Worm (Caenorhabditis elegans) whole organism, mixed stage, embryonic: Measurements from ENCODE around the gene R186.8.
A peak's percentile ranks its signal among the peaks of the same experiment; 100 is the strongest.

ENCODE experiments used
- M03D4.4 ChIP-seq: sonication (generic microtip); optimal IDR thresholded peaks from 2 replicates; lab custom pipeline; 2017; ENCODE audit warnings: mild to moderate bottlenecking, missing genetic modification characterization, missing compliant biosample characterization
- bed-3 ChIP-seq: fragments of 200-800 bp; sonication (Bioruptor generic); optimal IDR thresholded peaks from 3 replicates; lab custom pipeline; 2018; ENCODE audit warnings: mild to moderate bottlenecking, missing genetic modification characterization, moderate library complexity, missing compliant biosample characterization
- blmp-1 ChIP-seq: fragments of 150-350 bp; optimal IDR thresholded peaks from 2 replicates; lab custom pipeline; 2014; ENCODE audit warnings: missing biosample characterization, missing genetic modification characterization
- ceh-39 ChIP-seq: fragments of 150-350 bp; optimal IDR thresholded peaks from 2 replicates; lab custom pipeline; 2014; ENCODE audit warnings: missing biosample characterization, missing genetic modification characterization
- ceh-43 ChIP-seq: fragments of 200-800 bp; sonication (Bioruptor generic); optimal IDR thresholded peaks from 2 replicates; lab custom pipeline; 2018; ENCODE audit warnings: mild to moderate bottlenecking, missing genetic modification characterization, moderate library complexity, missing compliant biosample characterization
- ceh-83 ChIP-seq: fragments of 200-800 bp; sonication (Bioruptor generic); optimal IDR thresholded peaks from 2 replicates; lab custom pipeline; 2018; ENCODE audit warnings: mild to moderate bottlenecking, missing genetic modification characterization, missing compliant biosample characterization
- ces-1 ChIP-seq: fragments of 150-350 bp; optimal IDR thresholded peaks from 2 replicates; lab custom pipeline; 2014; ENCODE audit warnings: missing biosample characterization, missing genetic modification reagents, missing genetic modification characterization
- cnd-1 ChIP-seq: fragments of 200-800 bp; sonication (Bioruptor generic); optimal IDR thresholded peaks from 2 replicates; lab custom pipeline; 2018; ENCODE audit warnings: mild to moderate bottlenecking, missing genetic modification characterization, missing compliant biosample characterization
- drap-1 ChIP-seq: fragments of 200-800 bp; sonication (Bioruptor generic); optimal IDR thresholded peaks from 3 replicates; lab custom pipeline; 2018; ENCODE audit warnings: mild to moderate bottlenecking, missing genetic modification characterization, missing compliant biosample characterization
- elt-1 ChIP-seq: sonication (generic microtip); optimal IDR thresholded peaks from 2 replicates; lab custom pipeline; 2017; ENCODE audit warnings: missing genetic modification characterization, mild to moderate bottlenecking, missing compliant biosample characterization, antibody characterized with exemption, moderate library complexity, borderline replicate concordance; ENCODE audit not compliant: insufficient read depth
- elt-3 ChIP-seq: fragments of 150-350 bp; optimal IDR thresholded peaks from 2 replicates; lab custom pipeline; 2014; ENCODE audit warnings: missing biosample characterization, missing genetic modification characterization
- flh-1 ChIP-seq: fragments of 200-800 bp; sonication (Bioruptor generic); optimal IDR thresholded peaks from 2 replicates; lab custom pipeline; 2018; ENCODE audit warnings: mild to moderate bottlenecking, missing genetic modification characterization, moderate library complexity, missing compliant biosample characterization
- ham-2 ChIP-seq: fragments of 200-800 bp; sonication (Bioruptor generic); optimal IDR thresholded peaks from 2 replicates; lab custom pipeline; 2018; ENCODE audit warnings: mild to moderate bottlenecking, missing genetic modification characterization, missing compliant biosample characterization
- hlh-1 ChIP-seq: fragments of 150-350 bp; optimal IDR thresholded peaks from 2 replicates; lab custom pipeline; 2014; ENCODE audit warnings: missing biosample characterization, missing genetic modification reagents, missing genetic modification characterization
- lin-13 ChIP-seq: fragments of 150-350 bp; optimal IDR thresholded peaks from 2 replicates; lab custom pipeline; 2014; ENCODE audit warnings: missing biosample characterization, missing genetic modification characterization
- lin-32 ChIP-seq: fragments of 200-800 bp; sonication (Bioruptor generic); optimal IDR thresholded peaks from 2 replicates; lab custom pipeline; 2018; ENCODE audit warnings: mild to moderate bottlenecking, missing genetic modification characterization, missing compliant biosample characterization
- lsy-2 ChIP-seq: fragments of 150-350 bp; optimal IDR thresholded peaks from 2 replicates; lab custom pipeline; 2014; ENCODE audit warnings: missing biosample characterization, missing genetic modification characterization
- mab-5 ChIP-seq: fragments of 150-350 bp; optimal IDR thresholded peaks from 2 replicates; lab custom pipeline; 2014; ENCODE audit warnings: missing biosample characterization, missing genetic modification characterization
- mep-1 ChIP-seq: fragments of 150-350 bp; optimal IDR thresholded peaks from 2 replicates; lab custom pipeline; 2017; ENCODE audit warnings: missing biosample characterization, missing genetic modification reagents, missing genetic modification characterization, inconsistent platforms
- mls-2 ChIP-seq: sonication (generic microtip); optimal IDR thresholded peaks from 2 replicates; lab custom pipeline; 2016; ENCODE audit warnings: mild to moderate bottlenecking, missing genetic modification characterization, moderate library complexity, missing compliant biosample characterization
- nhr-12 ChIP-seq: fragments of 150-350 bp; optimal IDR thresholded peaks from 2 replicates; lab custom pipeline; 2014; ENCODE audit warnings: missing biosample characterization, missing genetic modification characterization
- nhr-2 ChIP-seq: fragments of 150-350 bp; optimal IDR thresholded peaks from 2 replicates; lab custom pipeline; 2014; ENCODE audit warnings: missing biosample characterization, missing genetic modification characterization
- nhr-237 ChIP-seq: fragments of 150-350 bp; optimal IDR thresholded peaks from 2 replicates; lab custom pipeline; 2014; ENCODE audit warnings: missing biosample characterization, missing genetic modification characterization
- nhr-28 ChIP-seq: fragments of 150-350 bp; optimal IDR thresholded peaks from 2 replicates; lab custom pipeline; 2014; ENCODE audit warnings: missing biosample characterization, missing genetic modification characterization
- nhr-76 ChIP-seq: sonication (generic microtip); optimal IDR thresholded peaks from 2 replicates; lab custom pipeline; 2017; ENCODE audit warnings: missing biosample characterization, missing genetic modification characterization
- pha-4 ChIP-seq: fragments of 150-350 bp; optimal IDR thresholded peaks from 2 replicates; lab custom pipeline; 2018; ENCODE audit warnings: missing biosample characterization, missing genetic modification reagents, missing genetic modification characterization
- sem-2 ChIP-seq: fragments of 200-800 bp; sonication (Bioruptor generic); optimal IDR thresholded peaks from 2 replicates; lab custom pipeline; 2018; ENCODE audit warnings: mild to moderate bottlenecking, missing genetic modification characterization, missing compliant biosample characterization
- snpc-4 ChIP-seq: fragments of 150-350 bp; optimal IDR thresholded peaks from 2 replicates; lab custom pipeline; 2014; ENCODE audit warnings: missing biosample characterization, missing genetic modification characterization
- sptf-1 ChIP-seq: sonication (generic microtip); optimal IDR thresholded peaks from 2 replicates; lab custom pipeline; 2017; ENCODE audit warnings: mild to moderate bottlenecking, missing genetic modification characterization, moderate library complexity, missing compliant biosample characterization
- tbx-8 ChIP-seq: fragments of 200-800 bp; sonication (Bioruptor generic); optimal IDR thresholded peaks from 2 replicates; lab custom pipeline; 2018; ENCODE audit warnings: mild to moderate bottlenecking, missing genetic modification characterization, moderate library complexity, missing compliant biosample characterization
- unc-120 ChIP-seq: sonication (generic microtip); optimal IDR thresholded peaks from 2 replicates; lab custom pipeline; 2017; ENCODE audit warnings: missing genetic modification characterization, missing compliant biosample characterization; ENCODE audit not compliant: poor library complexity, severe bottlenecking
- unc-39 ChIP-seq: fragments of 150-350 bp; optimal IDR thresholded peaks from 2 replicates; lab custom pipeline; 2014; ENCODE audit warnings: missing biosample characterization, missing genetic modification characterization
- unc-62 ChIP-seq: fragments of 150-350 bp; optimal IDR thresholded peaks from 2 replicates; lab custom pipeline; 2014; ENCODE audit warnings: missing biosample characterization, missing genetic modification reagents, missing genetic modification characterization
- zip-8 ChIP-seq: fragments of 150-350 bp; optimal IDR thresholded peaks from 2 replicates; lab custom pipeline; 2014; ENCODE audit warnings: missing biosample characterization, missing genetic modification characterization
- ztf-11 ChIP-seq: fragments of 150-350 bp; optimal IDR thresholded peaks from 2 replicates; lab custom pipeline; 2014; ENCODE audit warnings: missing biosample characterization, missing genetic modification characterization

Gene R186.8

ce11 chrV:13006754-13007153, 39.0 kb upstream of the R186.8 start:
- no peak for TF ChIP-seq nhr-12 (tag; lab: Kevin White, UChicago)
- TF ChIP-seq mab-5 (tag; lab: Kevin White, UChicago), result no peak
- TF ChIP-seq ceh-83 (GFP tag; lab: Kevin White, UChicago), result no peak
- TF ChIP-seq hlh-1, result no peak
- no peak for TF ChIP-seq unc-39 (tag; lab: Kevin White, UChicago)
- TF ChIP-seq lin-13 (tag; lab: Kevin White, UChicago), result no peak
- no peak for TF ChIP-seq nhr-76 (tag; lab: Kevin White, UChicago)
- TF ChIP-seq unc-62 (GFP tag; lab: Kevin White, UChicago), result no peak
- no peak for TF ChIP-seq elt-3
- no peak for TF ChIP-seq ces-1 (GFP tag; lab: Kevin White, UChicago)
- TF ChIP-seq ceh-39 (tag; lab: Kevin White, UChicago), result no peak
- no peak for TF ChIP-seq ztf-11 (tag; lab: Kevin White, UChicago)
- TF ChIP-seq flh-1 (GFP tag; lab: Kevin White, UChicago), result no peak
- no peak for TF ChIP-seq M03D4.4
- no peak for TF ChIP-seq ham-2 (GFP tag; lab: Kevin White, UChicago)
- no peak for TF ChIP-seq ceh-43

ce11 chrV:13004374-13004773, 36.6 kb upstream of the R186.8 start:
- TF ChIP-seq M03D4.4, result no peak
- no peak for TF ChIP-seq unc-120 (tag; lab: Kevin White, UChicago)
- TF ChIP-seq nhr-2 (tag; lab: Kevin White, UChicago), result no peak
- no peak for TF ChIP-seq ceh-43
- TF ChIP-seq unc-62 (GFP tag; lab: Kevin White, UChicago), result no peak
- no peak for TF ChIP-seq tbx-8 (GFP tag; lab: Kevin White, UChicago)
- no peak for TF ChIP-seq ceh-39 (tag; lab: Kevin White, UChicago)
- no peak for TF ChIP-seq hlh-1
- no peak for TF ChIP-seq cnd-1 (tag; lab: Kevin White, UChicago)

- TF ChIP-seq blmp-1 (tag; lab: Kevin White, UChicago) (no peak), elt-3 (no peak), lin-32 (peak; percentile 86), flh-1 (GFP tag; lab: Kevin White, UChicago) (peak; percentile 41), mab-5 (tag; lab: Kevin White, UChicago) (no peak), ceh-43 (peak; percentile 78), pha-4 (tag; lab: Kevin White, UChicago) (peak; percentile 29), mls-2 (peak; percentile 94), M03D4.4 (peak; percentile 87), unc-62 (GFP tag; lab: Kevin White, UChicago) (peak; percentile 37), mep-1 (tag; lab: Kevin White, UChicago) (peak; percentile 26), ceh-83 (GFP tag; lab: Kevin White, UChicago) (peak; percentile 92), ztf-11 (tag; lab: Kevin White, UChicago) (no peak), snpc-4 (tag; lab: Kevin White, UChicago) (no peak), nhr-12 (tag; lab: Kevin White, UChicago) (no peak), cnd-1 (tag; lab: Kevin White, UChicago) (peak; percentile 79), nhr-28 (tag; lab: Kevin White, UChicago) (peak; percentile 69), nhr-237 (tag; lab: Kevin White, UChicago) (peak; percentile 10), lin-13 (tag; lab: Kevin White, UChicago) (peak; percentile 43), lsy-2 (tag; lab: Kevin White, UChicago) (no peak), elt-1 (tag; lab: Kevin White, UChicago) (peak; percentile 16), unc-39 (tag; lab: Kevin White, UChicago) (no peak), nhr-76 (tag; lab: Kevin White, UChicago) (no peak), ces-1 (GFP tag; lab: Kevin White, UChicago) (no peak), sptf-1 (tag; lab: Kevin White, UChicago) (peak; percentile 93), sem-2 (GFP tag; lab: Kevin White, UChicago) (peak; percentile 80), tbx-8 (GFP tag; lab: Kevin White, UChicago) (peak; percentile 62), hlh-1 (no peak), unc-120 (tag; lab: Kevin White, UChicago) (peak; percentile 87), nhr-2 (tag; lab: Kevin White, UChicago) (no peak), bed-3 (peak; percentile 74), zip-8 (tag; lab: Kevin White, UChicago) (no peak), ham-2 (GFP tag; lab: Kevin White, UChicago) (peak; percentile 90), drap-1 (GFP tag; lab: Kevin White, UChicago) (peak; percentile 87), ceh-39 (tag; lab: Kevin White, UChicago) (no peak)
Measured at ce11 chrV:13003378-13003777, 35.6 kb upstream of the R186.8 start.
